Worm (Caenorhabditis elegans) whole organism, late embryonic: ENCODE data around the gene F49H12.3.

Source experiments
- C08G9.2 ChIP-seq: sonication (generic microtip); optimal IDR thresholded peaks from 2 replicates; lab custom pipeline; 2016; ENCODE audit warnings: mild to moderate bottlenecking, missing genetic modification characterization, moderate library complexity, missing compliant biosample characterization
- C38D4.7 ChIP-seq: fragments of 200-800 bp; sonication (Bioruptor generic); optimal IDR thresholded peaks from 2 replicates; lab custom pipeline; 2018; ENCODE audit warnings: mild to moderate bottlenecking, missing genetic modification characterization, moderate library complexity, missing compliant biosample characterization
- K09A11.1 ChIP-seq: sonication (generic microtip); optimal IDR thresholded peaks from 2 replicates; lab custom pipeline; 2017; ENCODE audit warnings: antibody characterized with exemption, mild to moderate bottlenecking, missing genetic modification characterization, missing compliant biosample characterization; ENCODE audit not compliant: insufficient read depth
- ceh-18 ChIP-seq: sonication (generic microtip); optimal IDR thresholded peaks from 2 replicates; lab custom pipeline; 2016; ENCODE audit warnings: missing genetic modification characterization, missing compliant biosample characterization
- ceh-19 ChIP-seq: fragments of 200-800 bp; sonication (Bioruptor generic); optimal IDR thresholded peaks from 2 replicates; lab custom pipeline; 2018; ENCODE audit warnings: mild to moderate bottlenecking, missing genetic modification characterization, missing compliant biosample characterization
- ceh-2 ChIP-seq: sonication (generic microtip); optimal IDR thresholded peaks from 2 replicates; lab custom pipeline; 2016; ENCODE audit warnings: missing genotype, missing genetic modification characterization, missing compliant biosample characterization
- ceh-22 ChIP-seq: sonication (generic microtip); optimal IDR thresholded peaks from 2 replicates; lab custom pipeline; 2017; ENCODE audit warnings: missing biosample characterization, missing genetic modification characterization
- ceh-24 ChIP-seq: sonication (generic microtip); optimal IDR thresholded peaks from 2 replicates; lab custom pipeline; 2016; ENCODE audit warnings: mild to moderate bottlenecking, missing genetic modification characterization, missing compliant biosample characterization
- ceh-31 ChIP-seq: sonication (generic microtip); optimal IDR thresholded peaks from 2 replicates; lab custom pipeline; 2016; ENCODE audit warnings: missing genetic modification characterization, missing compliant biosample characterization
- ceh-34 ChIP-seq: sonication (generic microtip); optimal IDR thresholded peaks from 2 replicates; lab custom pipeline; 2016; ENCODE audit warnings: mild to moderate bottlenecking, missing genetic modification characterization, missing compliant biosample characterization
- ceh-45 ChIP-seq: fragments of 200-800 bp; sonication (Bioruptor generic); IDR thresholded peaks from 2 replicates; pipeline ENCODE4 v1.3.6; 2022; ENCODE audit warnings: missing genetic modification reagents, missing genetic modification characterization, missing compliant biosample characterization
- ceh-48 ChIP-seq: sonication (generic microtip); optimal IDR thresholded peaks from 2 replicates; lab custom pipeline; 2016; ENCODE audit warnings: missing genetic modification characterization, inconsistent platforms, missing compliant biosample characterization
- ceh-6 ChIP-seq: fragments of 200-800 bp; sonication (Bioruptor generic); optimal IDR thresholded peaks from 2 replicates; lab custom pipeline; 2018; ENCODE audit warnings: mild to moderate bottlenecking, missing genetic modification characterization, missing compliant biosample characterization
- che-1 ChIP-seq: sonication (generic microtip); optimal IDR thresholded peaks from 2 replicates; lab custom pipeline; 2016; ENCODE audit warnings: mild to moderate bottlenecking, missing genetic modification characterization, missing compliant biosample characterization
- dve-1 ChIP-seq: sonication (generic microtip); optimal IDR thresholded peaks from 2 replicates; lab custom pipeline; 2017; ENCODE audit warnings: antibody characterized with exemption, mild to moderate bottlenecking, missing genetic modification characterization, missing compliant biosample characterization
- elt-4 ChIP-seq: sonication (generic microtip); optimal IDR thresholded peaks from 2 replicates; lab custom pipeline; 2016; ENCODE audit warnings: missing genetic modification characterization, missing compliant biosample characterization
- ets-4 ChIP-seq: sonication (generic microtip); optimal IDR thresholded peaks from 2 replicates; lab custom pipeline; 2016; ENCODE audit warnings: missing genetic modification characterization, missing compliant biosample characterization
- eyg-1 ChIP-seq: sonication (generic microtip); optimal IDR thresholded peaks from 2 replicates; lab custom pipeline; 2016; ENCODE audit warnings: missing genotype, missing genetic modification characterization, missing compliant biosample characterization
- gmeb-2 ChIP-seq: sonication (generic microtip); optimal IDR thresholded peaks from 2 replicates; lab custom pipeline; 2016; ENCODE audit warnings: missing genetic modification characterization, inconsistent platforms, missing compliant biosample characterization
- hlh-13 ChIP-seq: fragments of 200-800 bp; sonication (Bioruptor generic); optimal IDR thresholded peaks from 2 replicates; lab custom pipeline; 2018; ENCODE audit warnings: mild to moderate bottlenecking, missing genetic modification characterization, missing compliant biosample characterization
- hlh-15 ChIP-seq: sonication (generic microtip); optimal IDR thresholded peaks from 2 replicates; lab custom pipeline; 2016; ENCODE audit warnings: missing genetic modification characterization, missing compliant biosample characterization
- hlh-6 ChIP-seq: sonication (generic microtip); optimal IDR thresholded peaks from 2 replicates; lab custom pipeline; 2016; ENCODE audit warnings: missing genotype, missing genetic modification characterization, missing compliant biosample characterization
- hlh-8 ChIP-seq: sonication (generic microtip); optimal IDR thresholded peaks from 2 replicates; lab custom pipeline; 2016; ENCODE audit warnings: missing genotype, missing genetic modification characterization, missing compliant biosample characterization
- lim-6 ChIP-seq: sonication (generic microtip); optimal IDR thresholded peaks from 2 replicates; lab custom pipeline; 2016; ENCODE audit warnings: missing genetic modification characterization, missing compliant biosample characterization
- lin-11 ChIP-seq: fragments of 200-800 bp; sonication (Bioruptor generic); optimal IDR thresholded peaks from 2 replicates; lab custom pipeline; 2018; ENCODE audit warnings: mild to moderate bottlenecking, missing genetic modification characterization, missing compliant biosample characterization
- mec-3 ChIP-seq: sonication (generic microtip); optimal IDR thresholded peaks from 2 replicates; lab custom pipeline; 2016; ENCODE audit warnings: borderline replicate concordance, missing genetic modification characterization, missing compliant biosample characterization
- pat-9 ChIP-seq: fragments of 200-800 bp; sonication (Bioruptor generic); optimal IDR thresholded peaks from 2 replicates; lab custom pipeline; 2018; ENCODE audit warnings: mild to moderate bottlenecking, missing genetic modification characterization, moderate library complexity, missing compliant biosample characterization
- pha-2 ChIP-seq: sonication (generic microtip); optimal IDR thresholded peaks from 2 replicates; lab custom pipeline; 2017; ENCODE audit warnings: mild to moderate bottlenecking, missing genetic modification characterization, missing compliant biosample characterization
- pros-1 ChIP-seq: fragments of 150-350 bp; optimal IDR thresholded peaks from 2 replicates; lab custom pipeline; 2014; ENCODE audit warnings: missing biosample characterization, missing genetic modification reagents, missing genetic modification characterization
- ref-2 ChIP-seq: sonication (generic microtip); optimal IDR thresholded peaks from 2 replicates; lab custom pipeline; 2016; ENCODE audit warnings: missing genetic modification characterization, missing compliant biosample characterization
- rnt-1 ChIP-seq: sonication (generic microtip); optimal IDR thresholded peaks from 2 replicates; lab custom pipeline; 2016; ENCODE audit warnings: missing genetic modification characterization, missing compliant biosample characterization
- sox-2 ChIP-seq: fragments of 200-800 bp; sonication (Bioruptor generic); IDR thresholded peaks from 2 replicates; pipeline ENCODE4 v1.3.6; 2022; ENCODE audit warnings: missing genetic modification reagents, missing genetic modification characterization, missing compliant biosample characterization
- sox-4 ChIP-seq: sonication (generic microtip); optimal IDR thresholded peaks from 2 replicates; lab custom pipeline; 2017; ENCODE audit warnings: mild to moderate bottlenecking, missing genetic modification characterization, inconsistent platforms, missing compliant biosample characterization
- tbx-2 ChIP-seq: sonication (generic microtip); optimal IDR thresholded peaks from 2 replicates; lab custom pipeline; 2016; ENCODE audit warnings: missing genetic modification characterization, missing compliant biosample characterization
- tbx-7 ChIP-seq: sonication (generic microtip); optimal IDR thresholded peaks from 2 replicates; lab custom pipeline; 2016; ENCODE audit warnings: missing genotype, missing genetic modification characterization, missing compliant biosample characterization
- unc-42 ChIP-seq: sonication (generic microtip); optimal IDR thresholded peaks from 2 replicates; lab custom pipeline; 2016; ENCODE audit warnings: missing genotype, missing genetic modification characterization, missing compliant biosample characterization
- zip-5 ChIP-seq: sonication (generic microtip); optimal IDR thresholded peaks from 2 replicates; lab custom pipeline; 2016; ENCODE audit warnings: missing genetic modification characterization, missing compliant biosample characterization
- ztf-16 ChIP-seq: sonication (generic microtip); optimal IDR thresholded peaks from 2 replicates; lab custom pipeline; 2017; ENCODE audit warnings: missing genetic modification characterization, missing compliant biosample characterization

F49H12.3 gene

DNA sequence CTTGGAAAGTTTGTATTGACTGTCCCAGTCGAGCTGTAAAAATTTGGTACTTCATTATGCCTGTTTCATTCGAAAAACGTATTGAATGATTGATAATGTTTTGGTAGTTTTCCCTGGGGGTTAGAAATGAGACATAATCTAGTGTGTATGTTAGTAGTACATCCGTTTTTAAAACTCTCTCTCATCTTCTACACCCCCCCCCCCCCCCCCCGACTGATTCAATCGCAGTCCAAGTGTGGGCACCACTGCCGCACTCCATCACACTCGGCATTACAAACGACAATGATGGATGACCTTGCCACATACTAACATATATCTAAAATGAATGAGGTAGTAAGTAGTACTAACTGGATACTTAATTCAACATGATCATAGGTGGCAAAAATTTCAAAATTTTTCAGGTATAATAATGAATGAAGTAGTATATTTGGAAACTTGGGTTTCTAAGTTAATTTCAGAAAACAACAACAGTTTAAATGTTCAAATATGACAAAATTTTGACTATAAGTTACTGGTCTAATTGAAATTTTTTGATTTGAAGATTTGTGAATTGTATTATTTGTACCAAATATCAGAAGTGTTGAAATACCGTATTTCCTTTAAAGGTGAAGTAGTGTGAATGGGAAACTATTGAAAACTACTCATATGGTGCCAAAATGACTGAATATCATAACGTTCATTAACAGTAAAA, 42.6 kb upstream of the F49H12.3 start:
- TF ChIP-seq C08G9.2 (tag; lab: Kevin White, UChicago) = no peak
- TF ChIP-seq ceh-24 (tag; lab: Kevin White, UChicago) = no peak
- TF ChIP-seq ceh-22 (tag; lab: Kevin White, UChicago) = no peak
- no peak for TF ChIP-seq lim-6 (tag; lab: Kevin White, UChicago)
- no peak for TF ChIP-seq C38D4.7 (GFP tag; lab: Kevin White, UChicago)
- no peak for TF ChIP-seq mec-3
- no peak for TF ChIP-seq ceh-18 (tag; lab: Kevin White, UChicago)
- no peak for TF ChIP-seq ceh-48 (tag; lab: Kevin White, UChicago)
- no peak for TF ChIP-seq unc-42 (tag; lab: Kevin White, UChicago)
- no peak for TF ChIP-seq tbx-2
- no peak for TF ChIP-seq hlh-13 (GFP tag; lab: Kevin White, UChicago)
- TF ChIP-seq ceh-45 = no peak

DNA sequence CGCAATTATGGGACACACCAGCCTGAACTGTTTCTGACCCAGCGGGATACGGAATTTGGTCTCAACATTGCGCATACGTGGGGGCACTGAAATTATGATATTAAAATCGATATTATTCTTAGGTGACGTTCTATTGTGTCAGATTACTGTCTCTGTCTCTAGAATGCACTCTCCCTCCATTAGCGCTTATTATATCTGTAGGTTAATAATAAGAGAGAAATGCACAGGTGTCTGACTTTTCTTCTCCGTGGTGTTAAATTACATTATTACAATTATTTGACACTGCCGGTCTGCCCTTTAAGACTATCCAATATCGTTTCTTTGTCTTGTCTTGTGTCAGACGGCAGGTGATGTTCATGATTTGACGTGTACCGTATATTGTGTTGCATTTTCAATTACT, 41.6 kb upstream of the F49H12.3 start:
- TF ChIP-seq lin-11 (tag; lab: Kevin White, UChicago) = no peak
- no peak for TF ChIP-seq ceh-18 (tag; lab: Kevin White, UChicago)
- TF ChIP-seq ceh-34 (tag; lab: Kevin White, UChicago) = peak; percentile 86
- TF ChIP-seq, all 69 proteins: peak for 1

DNA sequence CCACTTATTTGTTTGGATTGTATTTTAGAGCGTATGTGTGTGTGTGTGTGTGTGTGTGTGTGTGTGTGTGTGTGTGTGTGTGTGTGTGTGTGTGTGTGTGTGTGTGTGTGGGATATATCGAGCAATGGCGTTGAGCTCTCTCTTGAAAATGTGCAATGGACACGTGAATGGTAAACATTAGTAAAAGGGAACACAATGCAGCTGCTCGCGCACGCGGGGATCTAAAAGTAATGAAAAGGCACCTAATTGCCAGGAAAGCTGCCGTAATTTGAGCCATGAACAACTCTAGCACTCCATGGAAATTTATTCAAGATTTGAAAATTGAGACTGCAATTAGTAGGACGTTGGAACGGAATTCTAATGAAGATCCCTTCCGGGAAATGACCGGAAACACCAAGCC, 41.0 kb upstream of the F49H12.3 start:
- TF ChIP-seq zip-5 = no peak
- TF ChIP-seq sox-4 (tag; lab: Kevin White, UChicago) = peak; percentile 4
- no peak for TF ChIP-seq hlh-8 (tag; lab: Kevin White, UChicago)
- TF ChIP-seq unc-42 (tag; lab: Kevin White, UChicago) = peak; percentile 41
- peak; percentile 7 for TF ChIP-seq gmeb-2 (tag; lab: Kevin White, UChicago)
- TF ChIP-seq elt-4 (tag; lab: Kevin White, UChicago) = no peak
- no peak for TF ChIP-seq eyg-1 (tag; lab: Kevin White, UChicago)
- TF ChIP-seq rnt-1 (tag; lab: Kevin White, UChicago) = no peak
- no peak for TF ChIP-seq lim-6 (tag; lab: Kevin White, UChicago)
- TF ChIP-seq ceh-19 (GFP tag; lab: Kevin White, UChicago) = peak; percentile 77
- TF ChIP-seq ztf-16 (tag; lab: Kevin White, UChicago) = no peak
- peak; percentile 83 for TF ChIP-seq ceh-34 (tag; lab: Kevin White, UChicago)
- no peak for TF ChIP-seq lin-11 (tag; lab: Kevin White, UChicago)
- TF ChIP-seq dve-1 (tag; lab: Kevin White, UChicago) = no peak
- TF ChIP-seq ets-4 (tag; lab: Kevin White, UChicago) = no peak
- TF ChIP-seq hlh-15 (tag; lab: Kevin White, UChicago) = no peak
- no peak for TF ChIP-seq hlh-6 (tag; lab: Kevin White, UChicago)
- TF ChIP-seq ceh-18 (tag; lab: Kevin White, UChicago) = no peak
- TF ChIP-seq tbx-2 = peak; percentile 12
- no peak for TF ChIP-seq pros-1 (tag; lab: Kevin White, UChicago)
- peak; percentile 30; the same call in 1 of the 2 replicates for TF ChIP-seq sox-2 (GFP tag; lab: Robert Waterston, UW)
- no peak for TF ChIP-seq pat-9 (tag; lab: Kevin White, UChicago)
- no peak for TF ChIP-seq hlh-13 (GFP tag; lab: Kevin White, UChicago)
- TF ChIP-seq ceh-31 (tag; lab: Kevin White, UChicago) = peak; percentile 56
- TF ChIP-seq pha-2 (tag; lab: Kevin White, UChicago) = peak; percentile 19
- TF ChIP-seq ceh-2 (tag; lab: Kevin White, UChicago) = peak; percentile 58
- no peak for TF ChIP-seq tbx-7 (tag; lab: Kevin White, UChicago)
- no peak for TF ChIP-seq K09A11.1
- no peak for TF ChIP-seq che-1 (tag; lab: Kevin White, UChicago)
- TF ChIP-seq ref-2 (tag; lab: Kevin White, UChicago) = peak; percentile 29
- TF ChIP-seq ceh-6 (GFP tag; lab: Kevin White, UChicago) = peak; percentile 30
- no peak for TF ChIP-seq ceh-48 (tag; lab: Kevin White, UChicago)
- TF ChIP-seq mec-3 = no peak
